Fruit fly (Drosophila melanogaster): ENCODE measurements around the gene CG18787.

The CG18787 gene

dm6 chr2L:12013741-12014393, 14.7 kb upstream of the CG18787 start:
- no peak for TF ChIP-seq B-H1 (GFP tag; IDR thresholded peaks at IDR 0.05)
- peak; percentile 70 for TF ChIP-seq Hr39 (optimal IDR thresholded peaks at IDR 0.05)
- no peak for TF ChIP-seq CG6254 (GFP tag; optimal IDR thresholded peaks at IDR 0.05)
- peak; percentile 96 for TF ChIP-seq nom (GFP tag; optimal IDR thresholded peaks at IDR 0.05)
- peak; percentile 58 for TF ChIP-seq Drgx (GFP tag; IDR thresholded peaks at IDR 0.05)
- no peak for TF ChIP-seq CG43689 (GFP tag; IDR thresholded peaks at IDR 0.05)
- TF ChIP-seq chinmo (GFP tag; IDR thresholded peaks at IDR 0.05; ENCODE audit: partially characterized antibody), result 0 out of 4 replicates have a peak, but pooled peaks have one; percentile 51
- no peak for TF ChIP-seq ssp (GFP tag; IDR thresholded peaks at IDR 0.05)
- TF ChIP-seq CG31224 (GFP tag; IDR thresholded peaks at IDR 0.05), result peak; percentile 63
- peak; percentile 44; the same call in 1 of the 2 replicates for TF ChIP-seq crol (GFP tag; IDR thresholded peaks at IDR 0.05)
- TF ChIP-seq sisA (GFP tag; IDR thresholded peaks at IDR 0.05), result 0 out of 2 replicates have a peak, but pooled peaks have one; percentile 11
- TF ChIP-seq bsh (GFP tag; optimal IDR thresholded peaks at IDR 0.05), result peak in 1 of 2 experiments; percentile 42

- TF ChIP-seq chinmo (GFP tag; IDR thresholded peaks at IDR 0.05; ENCODE audit: partially characterized antibody) (no peak), sd (tag; optimal IDR thresholded peaks at IDR 0.05) (no peak), CG4707 (GFP tag; optimal IDR thresholded peaks at IDR 0.05) (no peak), Atf-2 (GFP tag; optimal IDR thresholded peaks at IDR 0.05) (no peak), sens-2 (GFP tag; IDR thresholded peaks at IDR 0.05) (no peak), CG13424 (tag; optimal IDR thresholded peaks at IDR 0.05) (no peak), CG2202 (tag; optimal IDR thresholded peaks at IDR 0.05) (no peak), sima (GFP tag; optimal IDR thresholded peaks at IDR 0.05) (no peak), Tbp (GFP tag; optimal IDR thresholded peaks at IDR 0.05) (no peak), Xbp1 (GFP tag; optimal IDR thresholded peaks at IDR 0.05) (no peak), so (GFP tag; IDR thresholded peaks at IDR 0.05) (no peak), salm (tag; optimal IDR thresholded peaks at IDR 0.05) (no peak), odd (GFP tag; optimal IDR thresholded peaks at IDR 0.05) (no peak), CG6791 (GFP tag; IDR thresholded peaks at IDR 0.05; ENCODE audit: partially characterized antibody) (no peak), TFAM (GFP tag; optimal IDR thresholded peaks at IDR 0.05) (no peak), Mrtf (GFP tag; IDR thresholded peaks at IDR 0.05) (no peak), Pdp1 (GFP tag; optimal IDR thresholded peaks at IDR 0.05) (no peak), Doc2 (GFP tag; IDR thresholded peaks at IDR 0.05) (no peak)
These were observed 14.1 kb upstream of the CG18787 start for dm6 chr2L:12013243-12013642.

DNA sequence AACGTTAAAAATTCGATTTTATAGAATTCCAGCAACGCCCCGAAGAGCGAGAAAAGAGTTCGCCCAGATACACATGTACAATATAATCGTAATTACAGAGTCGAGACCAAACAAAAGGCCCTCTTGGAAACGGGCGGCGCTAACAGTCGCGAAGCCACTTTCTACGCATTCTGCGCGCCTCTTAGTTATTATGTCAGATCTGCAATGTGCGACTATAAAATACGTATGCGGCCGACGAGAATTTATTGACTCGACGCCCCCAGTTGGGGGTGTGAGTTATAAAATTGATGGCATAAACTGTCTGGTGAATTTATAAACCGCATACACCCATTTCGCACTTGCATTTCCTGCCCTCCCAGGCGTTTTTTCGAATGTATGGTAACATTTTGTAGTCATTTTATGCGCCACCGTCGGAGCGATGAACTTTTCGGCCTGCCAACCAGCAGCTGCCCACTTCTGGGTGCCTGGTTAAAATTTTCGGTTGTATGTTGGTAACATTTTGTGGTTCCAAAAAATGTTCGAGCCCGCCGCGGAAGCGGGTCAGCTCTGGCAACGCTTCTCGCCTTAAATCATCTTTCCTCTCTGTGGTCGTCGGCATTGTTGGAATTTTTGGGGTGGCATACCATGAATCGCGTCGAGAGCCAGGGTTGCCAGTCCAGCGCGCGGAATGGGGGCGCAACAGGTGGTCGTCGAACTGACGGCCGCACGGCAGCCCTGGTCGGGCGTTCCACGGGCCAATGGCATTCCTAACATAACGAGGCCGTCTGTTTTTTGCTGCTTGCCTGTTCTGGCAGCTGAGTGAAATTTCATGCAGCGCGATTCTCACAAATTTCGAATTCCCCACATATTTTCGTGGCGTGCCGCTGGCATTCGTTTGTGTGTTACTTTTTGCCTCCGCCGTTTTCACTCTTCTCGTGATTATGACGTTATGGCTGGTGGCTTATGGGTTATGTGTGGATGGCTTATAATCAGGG, 12.8 kb upstream of the CG18787 start:
- TF ChIP-seq zfh1 (GFP tag; IDR thresholded peaks at IDR 0.05), result no peak
- no peak for TF ChIP-seq CG16813 (GFP tag; IDR thresholded peaks at IDR 0.05; ENCODE audit: partially characterized antibody)
- peak; percentile 70 for TF ChIP-seq CG12155 (GFP tag; optimal IDR thresholded peaks at IDR 0.05)
- TF ChIP-seq CG31388 (GFP tag; optimal IDR thresholded peaks at IDR 0.05), result peak; percentile 26
- TF ChIP-seq Bteb2 (GFP tag; optimal IDR thresholded peaks at IDR 0.05), result peak; percentile 0
- no peak for TF ChIP-seq Doc2 (GFP tag; IDR thresholded peaks at IDR 0.05)
- TF ChIP-seq Nf-YC (tag; optimal IDR thresholded peaks at IDR 0.05), result peak; percentile 93
- no peak for TF ChIP-seq gsb (GFP tag; IDR thresholded peaks at IDR 0.05)
- peak; percentile 79 for TF ChIP-seq Dad (GFP tag; optimal IDR thresholded peaks at IDR 0.05)
- TF ChIP-seq Spps (tag; optimal IDR thresholded peaks at IDR 0.05), result peak; percentile 8
- no peak for TF ChIP-seq CG11085 (GFP tag; IDR thresholded peaks at IDR 0.05)
- peak; percentile 69 for TF ChIP-seq CG9609 (GFP tag; optimal IDR thresholded peaks at IDR 0.05)
- peak; percentile 51 for TF ChIP-seq CG3407 (GFP tag; optimal IDR thresholded peaks at IDR 0.05)
- TF ChIP-seq knrl (GFP tag; IDR thresholded peaks at IDR 0.05; ENCODE audit: partially characterized antibody), result no peak
- TF ChIP-seq Dfd (GFP tag; optimal IDR thresholded peaks at IDR 0.05), result no peak
- TF ChIP-seq CG10462 (GFP tag; optimal IDR thresholded peaks at IDR 0.05), result no peak
- no peak for TF ChIP-seq CG18476 (GFP tag; optimal IDR thresholded peaks at IDR 0.05)
- TF ChIP-seq wor (GFP tag; IDR thresholded peaks at IDR 0.05), result no peak
- peak; percentile 77 for TF ChIP-seq Xbp1 (GFP tag; optimal IDR thresholded peaks at IDR 0.05)
- no peak for TF ChIP-seq CG6689 (GFP tag; IDR thresholded peaks at IDR 0.05)

Measured in whole organism, embryonic.